Worm (Caenorhabditis elegans) whole organism, mixed stage, embryonic: ENCODE measurements around the gene ldp-1.

Experiments
- bed-3 ChIP-seq: fragments of 200-800 bp; sonication (Bioruptor generic); optimal IDR thresholded peaks from 3 replicates; lab custom pipeline; 2018; ENCODE audit warnings: mild to moderate bottlenecking, missing genetic modification characterization, moderate library complexity, missing compliant biosample characterization
- blmp-1 ChIP-seq: fragments of 150-350 bp; optimal IDR thresholded peaks from 2 replicates; lab custom pipeline; 2014; ENCODE audit warnings: missing biosample characterization, missing genetic modification characterization
- ceh-39 ChIP-seq: fragments of 150-350 bp; optimal IDR thresholded peaks from 2 replicates; lab custom pipeline; 2014; ENCODE audit warnings: missing biosample characterization, missing genetic modification characterization
- ceh-43 ChIP-seq: fragments of 200-800 bp; sonication (Bioruptor generic); optimal IDR thresholded peaks from 2 replicates; lab custom pipeline; 2018; ENCODE audit warnings: mild to moderate bottlenecking, missing genetic modification characterization, moderate library complexity, missing compliant biosample characterization
- ceh-83 ChIP-seq: fragments of 200-800 bp; sonication (Bioruptor generic); optimal IDR thresholded peaks from 2 replicates; lab custom pipeline; 2018; ENCODE audit warnings: mild to moderate bottlenecking, missing genetic modification characterization, missing compliant biosample characterization
- cnd-1 ChIP-seq: fragments of 200-800 bp; sonication (Bioruptor generic); optimal IDR thresholded peaks from 2 replicates; lab custom pipeline; 2018; ENCODE audit warnings: mild to moderate bottlenecking, missing genetic modification characterization, missing compliant biosample characterization
- elt-1 ChIP-seq: sonication (generic microtip); optimal IDR thresholded peaks from 2 replicates; lab custom pipeline; 2017; ENCODE audit warnings: missing genetic modification characterization, mild to moderate bottlenecking, missing compliant biosample characterization, antibody characterized with exemption, moderate library complexity, borderline replicate concordance; ENCODE audit not compliant: insufficient read depth
- elt-3 ChIP-seq: fragments of 150-350 bp; optimal IDR thresholded peaks from 2 replicates; lab custom pipeline; 2014; ENCODE audit warnings: missing biosample characterization, missing genetic modification characterization
- flh-1 ChIP-seq: fragments of 200-800 bp; sonication (Bioruptor generic); optimal IDR thresholded peaks from 2 replicates; lab custom pipeline; 2018; ENCODE audit warnings: mild to moderate bottlenecking, missing genetic modification characterization, moderate library complexity, missing compliant biosample characterization
- hlh-1 ChIP-seq: fragments of 150-350 bp; optimal IDR thresholded peaks from 2 replicates; lab custom pipeline; 2014; ENCODE audit warnings: missing biosample characterization, missing genetic modification reagents, missing genetic modification characterization
- lin-13 ChIP-seq: fragments of 150-350 bp; optimal IDR thresholded peaks from 2 replicates; lab custom pipeline; 2014; ENCODE audit warnings: missing biosample characterization, missing genetic modification characterization
- lin-32 ChIP-seq: fragments of 200-800 bp; sonication (Bioruptor generic); optimal IDR thresholded peaks from 2 replicates; lab custom pipeline; 2018; ENCODE audit warnings: mild to moderate bottlenecking, missing genetic modification characterization, missing compliant biosample characterization
- lsy-2 ChIP-seq: fragments of 150-350 bp; optimal IDR thresholded peaks from 2 replicates; lab custom pipeline; 2014; ENCODE audit warnings: missing biosample characterization, missing genetic modification characterization
- mab-5 ChIP-seq: fragments of 150-350 bp; optimal IDR thresholded peaks from 2 replicates; lab custom pipeline; 2014; ENCODE audit warnings: missing biosample characterization, missing genetic modification characterization
- mep-1 ChIP-seq: fragments of 150-350 bp; optimal IDR thresholded peaks from 2 replicates; lab custom pipeline; 2017; ENCODE audit warnings: missing biosample characterization, missing genetic modification reagents, missing genetic modification characterization, inconsistent platforms
- mls-2 ChIP-seq: sonication (generic microtip); optimal IDR thresholded peaks from 2 replicates; lab custom pipeline; 2016; ENCODE audit warnings: mild to moderate bottlenecking, missing genetic modification characterization, moderate library complexity, missing compliant biosample characterization
- nhr-2 ChIP-seq: fragments of 150-350 bp; optimal IDR thresholded peaks from 2 replicates; lab custom pipeline; 2014; ENCODE audit warnings: missing biosample characterization, missing genetic modification characterization
- nhr-76 ChIP-seq: sonication (generic microtip); optimal IDR thresholded peaks from 2 replicates; lab custom pipeline; 2017; ENCODE audit warnings: missing biosample characterization, missing genetic modification characterization
- pha-4 ChIP-seq: fragments of 150-350 bp; optimal IDR thresholded peaks from 2 replicates; lab custom pipeline; 2018; ENCODE audit warnings: missing biosample characterization, missing genetic modification reagents, missing genetic modification characterization
- sem-2 ChIP-seq: fragments of 200-800 bp; sonication (Bioruptor generic); optimal IDR thresholded peaks from 2 replicates; lab custom pipeline; 2018; ENCODE audit warnings: mild to moderate bottlenecking, missing genetic modification characterization, missing compliant biosample characterization
- snpc-4 ChIP-seq: fragments of 150-350 bp; optimal IDR thresholded peaks from 2 replicates; lab custom pipeline; 2014; ENCODE audit warnings: missing biosample characterization, missing genetic modification characterization
- sptf-1 ChIP-seq: sonication (generic microtip); optimal IDR thresholded peaks from 2 replicates; lab custom pipeline; 2017; ENCODE audit warnings: mild to moderate bottlenecking, missing genetic modification characterization, moderate library complexity, missing compliant biosample characterization
- tbx-8 ChIP-seq: fragments of 200-800 bp; sonication (Bioruptor generic); optimal IDR thresholded peaks from 2 replicates; lab custom pipeline; 2018; ENCODE audit warnings: mild to moderate bottlenecking, missing genetic modification characterization, moderate library complexity, missing compliant biosample characterization
- unc-120 ChIP-seq: sonication (generic microtip); optimal IDR thresholded peaks from 2 replicates; lab custom pipeline; 2017; ENCODE audit warnings: missing genetic modification characterization, missing compliant biosample characterization; ENCODE audit not compliant: poor library complexity, severe bottlenecking
- unc-39 ChIP-seq: fragments of 150-350 bp; optimal IDR thresholded peaks from 2 replicates; lab custom pipeline; 2014; ENCODE audit warnings: missing biosample characterization, missing genetic modification characterization
- unc-62 ChIP-seq: fragments of 150-350 bp; optimal IDR thresholded peaks from 2 replicates; lab custom pipeline; 2014; ENCODE audit warnings: missing biosample characterization, missing genetic modification reagents, missing genetic modification characterization
- zip-8 ChIP-seq: fragments of 150-350 bp; optimal IDR thresholded peaks from 2 replicates; lab custom pipeline; 2014; ENCODE audit warnings: missing biosample characterization, missing genetic modification characterization

The ldp-1 gene

DNA sequence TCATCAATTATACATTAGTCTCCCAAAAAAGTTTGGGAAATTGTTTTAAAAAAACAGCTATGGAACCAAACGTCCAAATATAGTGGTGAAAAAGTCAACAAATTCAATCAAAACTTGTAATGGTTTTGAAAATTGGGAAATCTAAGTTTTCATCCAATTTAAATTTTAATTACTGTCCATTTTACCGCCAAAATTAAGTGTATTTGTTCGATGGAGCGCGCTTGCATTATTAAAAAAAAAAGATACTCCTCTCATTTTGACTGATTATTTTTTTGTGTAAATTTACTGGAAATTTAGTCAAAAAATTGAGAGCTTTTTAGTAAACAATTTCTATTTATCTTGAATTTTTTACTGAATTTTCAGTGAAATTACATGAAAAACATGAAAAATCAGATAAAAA, 47.1 kb downstream of the ldp-1 start:
- no peak for TF ChIP-seq lin-32
- TF ChIP-seq mep-1: no peak
- no peak for TF ChIP-seq ceh-83 (GFP tag; lab: Kevin White, UChicago)
- no peak for TF ChIP-seq unc-39 (tag; lab: Kevin White, UChicago)
- TF ChIP-seq cnd-1 (tag; lab: Kevin White, UChicago): no peak
- no peak for TF ChIP-seq elt-3

DNA sequence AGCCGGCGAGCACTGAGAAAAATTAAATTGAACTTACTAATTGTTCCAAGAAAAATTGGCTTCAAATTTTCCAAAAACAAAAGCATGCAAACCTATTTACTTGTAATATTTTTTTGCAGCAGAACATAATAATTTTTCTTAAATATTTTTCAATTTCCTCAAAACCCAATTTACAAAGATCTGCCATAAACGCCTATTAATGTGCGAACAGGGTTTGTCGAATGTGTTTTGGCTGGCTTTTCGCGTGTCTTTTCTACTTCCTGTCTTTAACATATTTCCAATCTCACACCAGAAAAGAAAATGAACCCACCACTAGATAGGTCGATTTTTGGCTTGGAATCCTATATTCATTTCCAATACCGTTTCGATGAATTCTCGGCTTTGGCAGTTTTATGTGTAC, 47.9 kb downstream of the ldp-1 start, which contains the start of gene C45H4.18:
TSS of gene C45H4.18 (plus strand) at position 301 of the 400 bp plus-strand sequence.
- TF ChIP-seq cnd-1 (tag; lab: Kevin White, UChicago): no peak
- TF ChIP-seq pha-4 (tag; lab: Kevin White, UChicago): no peak
- no peak for TF ChIP-seq mls-2 (tag; lab: Kevin White, UChicago)
- no peak for TF ChIP-seq nhr-2
- TF ChIP-seq ceh-43: no peak
- TF ChIP-seq ceh-83 (GFP tag; lab: Kevin White, UChicago): no peak
- no peak for TF ChIP-seq tbx-8
- no peak for TF ChIP-seq unc-62 (GFP tag; lab: Kevin White, UChicago)
- TF ChIP-seq elt-3: no peak
- TF ChIP-seq bed-3: no peak
- no peak for TF ChIP-seq hlh-1 (tag; lab: Kevin White, UChicago)
- no peak for TF ChIP-seq lin-13 (tag; lab: Kevin White, UChicago)
- no peak for TF ChIP-seq flh-1
- TF ChIP-seq ceh-39 (tag; lab: Kevin White, UChicago): no peak

DNA sequence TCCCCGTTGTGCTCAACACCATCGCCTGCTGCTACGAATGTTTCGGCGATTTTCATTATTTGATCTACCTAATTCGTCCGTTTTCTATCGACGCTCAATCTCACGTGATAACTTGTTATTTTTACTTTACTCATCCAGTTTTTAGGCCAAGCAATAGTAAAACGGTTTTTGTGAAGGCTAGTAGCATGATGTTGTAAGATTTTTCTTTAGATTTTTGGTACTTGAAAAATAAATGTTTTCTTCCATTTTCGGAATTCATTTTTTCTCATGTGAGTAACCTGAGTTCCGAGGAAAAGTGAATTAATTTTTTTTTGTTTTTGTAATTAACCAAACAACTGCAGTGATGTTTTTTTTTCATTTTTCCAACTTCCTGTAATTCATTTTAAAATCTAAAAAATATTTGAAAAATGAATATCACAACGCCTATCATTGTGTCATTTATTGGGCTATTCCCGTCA, 50.0 kb downstream of the ldp-1 start, which contains the start of gene srbc-17:
TSS of gene srbc-17 (plus strand) at position 408 of the 458 bp plus-strand sequence.
- no peak for TF ChIP-seq mab-5 (tag; lab: Kevin White, UChicago)
- TF ChIP-seq ceh-39 (tag; lab: Kevin White, UChicago): no peak
- no peak for TF ChIP-seq zip-8 (tag; lab: Kevin White, UChicago)
- TF ChIP-seq nhr-76 (tag; lab: Kevin White, UChicago): no peak
- TF ChIP-seq lin-13 (tag; lab: Kevin White, UChicago): no peak
- TF ChIP-seq elt-1 (tag; lab: Kevin White, UChicago): no peak
- no peak for TF ChIP-seq snpc-4 (tag; lab: Kevin White, UChicago)
- TF ChIP-seq blmp-1 (tag; lab: Kevin White, UChicago): no peak
- no peak for TF ChIP-seq ceh-43
- no peak for TF ChIP-seq sem-2 (GFP tag; lab: Kevin White, UChicago)
- no peak for TF ChIP-seq mls-2 (tag; lab: Kevin White, UChicago)
- TF ChIP-seq pha-4 (tag; lab: Kevin White, UChicago): no peak
- no peak for TF ChIP-seq mep-1
- no peak for TF ChIP-seq sptf-1 (tag; lab: Kevin White, UChicago)
- no peak for TF ChIP-seq nhr-2
- TF ChIP-seq unc-120 (tag; lab: Kevin White, UChicago): no peak
- TF ChIP-seq, all 35 proteins: peak for 0

DNA sequence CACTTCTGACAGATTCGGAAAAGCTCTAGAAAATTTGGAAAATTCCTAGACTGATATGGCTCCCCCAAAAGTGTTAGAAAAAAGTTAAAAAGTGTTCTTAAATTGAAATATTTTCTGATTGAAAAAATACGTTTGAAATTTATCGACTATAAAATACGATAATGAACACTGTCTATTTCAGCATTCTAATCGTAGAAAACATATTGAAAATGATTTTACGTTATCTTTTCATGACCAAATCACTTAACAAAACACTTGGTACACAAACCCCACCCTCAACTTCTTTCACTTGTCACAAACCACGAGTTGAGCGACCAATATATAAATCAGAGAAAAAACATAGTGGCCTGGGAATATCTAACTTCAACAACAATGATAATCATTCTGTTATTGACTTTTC, 51.9 kb downstream of the ldp-1 start, which contains the start of gene cyp-33C1:
TSS of gene cyp-33C1 (plus strand) at position 301 of the 400 bp plus-strand sequence.
- TF ChIP-seq unc-39 (tag; lab: Kevin White, UChicago): no peak
- TF ChIP-seq lsy-2 (tag; lab: Kevin White, UChicago): no peak
